Worm (Caenorhabditis elegans): ENCODE results near the gene F32D8.15.

Gene F32D8.15

ce11 chrV:10856901-10857637, 46.8 kb upstream of the F32D8.15 start (continued):
- no peak for TF ChIP-seq bed-1 (GFP tag; IDR thresholded peaks at IDR 0.05)
- TF ChIP-seq lin-26 (GFP tag; IDR thresholded peaks at IDR 0.05): no peak
- no peak for TF ChIP-seq dpff-1 (tag; optimal IDR thresholded peaks at IDR 0.05)
- TF ChIP-seq let-526 (GFP tag; IDR thresholded peaks at IDR 0.05): no peak
- TF ChIP-seq B0336.3 (GFP tag; IDR thresholded peaks at IDR 0.05): peak; percentile 19; the same call in 1 of the 2 replicates
- no peak for TF ChIP-seq sptf-2 (GFP tag; optimal IDR thresholded peaks at IDR 0.05)
- TF ChIP-seq zfh-2 (GFP tag; conservative IDR thresholded peaks at IDR 0.05): no peak; the same call in 1 of the 2 replicates
- no peak for TF ChIP-seq aptf-3 (GFP tag; IDR thresholded peaks at IDR 0.05)
- no peak for TF ChIP-seq ztf-18 (tag; optimal IDR thresholded peaks at IDR 0.05)
- TF ChIP-seq nfya-2 (GFP tag; IDR thresholded peaks at IDR 0.05): no peak
- no peak for TF ChIP-seq pha-4 (tag; optimal IDR thresholded peaks at IDR 0.05)
- TF ChIP-seq nhr-80 (tag; optimal IDR thresholded peaks at IDR 0.05): peak; percentile 85
- TF ChIP-seq snpc-1.1 (tag; optimal IDR thresholded peaks at IDR 0.05; ENCODE audit: insufficient read depth): no peak
- TF ChIP-seq lir-1 (GFP tag; conservative IDR thresholded peaks at IDR 0.05): no peak
- no peak for TF ChIP-seq F55B11.4 (tag; optimal IDR thresholded peaks at IDR 0.05; ENCODE audit: borderline replicate concordance, insufficient read depth)
- TF ChIP-seq pbrm-1 (GFP tag; IDR thresholded peaks at IDR 0.05): no peak
- TF ChIP-seq B0035.1 (tag; optimal IDR thresholded peaks at IDR 0.05): no peak
- no peak for TF ChIP-seq F57A8.1 (GFP tag; optimal IDR thresholded peaks at IDR 0.05)
- no peak for TF ChIP-seq F49E8.2 (tag; optimal IDR thresholded peaks at IDR 0.05; ENCODE audit: insufficient read depth)
- no peak for TF ChIP-seq ceh-91 (GFP tag; IDR thresholded peaks at IDR 0.05)
- no peak for TF ChIP-seq F33H1.4 (GFP tag; IDR thresholded peaks at IDR 0.05)
- TF ChIP-seq hmg-20 (GFP tag; IDR thresholded peaks at IDR 0.05): no peak
- no peak for TF ChIP-seq ztf-6 (GFP tag; IDR thresholded peaks at IDR 0.05)
- no peak for TF ChIP-seq sea-2 (GFP tag; IDR thresholded peaks at IDR 0.05)
- no peak for TF ChIP-seq K12H6.12 (tag; optimal IDR thresholded peaks at IDR 0.05)
- no peak for TF ChIP-seq nhr-27 (tag; optimal IDR thresholded peaks at IDR 0.05)
- TF ChIP-seq dox-1 (GFP tag; IDR thresholded peaks at IDR 0.05): 0 out of 2 replicates have a peak, but pooled peaks have one; percentile 52
- no peak for TF ChIP-seq dpl-1 (GFP tag; optimal IDR thresholded peaks at IDR 0.05)
- no peak for TF ChIP-seq F37B4.10 (GFP tag; IDR thresholded peaks at IDR 0.05)
- peak; percentile 65; the same call in 1 of the 2 replicates for TF ChIP-seq K11D2.4 (GFP tag; IDR thresholded peaks at IDR 0.05)
- no peak for TF ChIP-seq ceh-79 (tag; optimal IDR thresholded peaks at IDR 0.05)
- no peak for TF ChIP-seq hrde-1 (tag; optimal IDR thresholded peaks at IDR 0.05; ENCODE audit: borderline replicate concordance)
- TF ChIP-seq madf-10 (tag; optimal IDR thresholded peaks at IDR 0.05): peak; percentile 97

ce11 chrV:10858340-10858739, 45.5 kb upstream of the F32D8.15 start:
- TF ChIP-seq F23B12.7 (tag; optimal IDR thresholded peaks at IDR 0.05; ENCODE audit: insufficient read depth) (no peak), Y95B8A.8 (GFP tag; IDR thresholded peaks at IDR 0.05) (peak; percentile 63; the same call in 1 of the 2 replicates), mxl-1 (tag; optimal IDR thresholded peaks at IDR 0.05) (no peak), F10E7.11 (tag; optimal IDR thresholded peaks at IDR 0.05) (no peak), ceh-40 (GFP tag; IDR thresholded peaks at IDR 0.05) (no peak), ets-4 (GFP tag; optimal IDR thresholded peaks at IDR 0.05) (no peak), gei-17 (GFP tag; optimal IDR thresholded peaks at IDR 0.05) (peak; percentile 17), egl-44 (GFP tag; IDR thresholded peaks at IDR 0.05) (0 out of 2 replicates have a peak, but pooled peaks have one; percentile 7), unc-130 (GFP tag; optimal IDR thresholded peaks at IDR 0.05) (no peak), attf-5 (GFP tag; optimal IDR thresholded peaks at IDR 0.05) (peak; percentile 31), atf-7 (tag; optimal IDR thresholded peaks at IDR 0.05) (peak; percentile 54), ekl-4 (GFP tag; IDR thresholded peaks at IDR 0.05) (no peak), ceh-27 (GFP tag; optimal IDR thresholded peaks at IDR 0.05) (peak; percentile 72), Y53G8AR.9 (GFP tag; conservative IDR thresholded peaks at IDR 0.05) (no peak), lin-26 (GFP tag; IDR thresholded peaks at IDR 0.05) (0 out of 2 replicates have a peak, but pooled peaks have one; percentile 49), pha-4 (tag; optimal IDR thresholded peaks at IDR 0.05) (no peak), F37B4.10 (GFP tag; IDR thresholded peaks at IDR 0.05) (no peak), F57C9.4 (tag; optimal IDR thresholded peaks at IDR 0.05) (no peak)

All from whole organism, young adult.